Fruit fly (Drosophila melanogaster): Measurements from ENCODE around the gene CG14451.

DNA sequence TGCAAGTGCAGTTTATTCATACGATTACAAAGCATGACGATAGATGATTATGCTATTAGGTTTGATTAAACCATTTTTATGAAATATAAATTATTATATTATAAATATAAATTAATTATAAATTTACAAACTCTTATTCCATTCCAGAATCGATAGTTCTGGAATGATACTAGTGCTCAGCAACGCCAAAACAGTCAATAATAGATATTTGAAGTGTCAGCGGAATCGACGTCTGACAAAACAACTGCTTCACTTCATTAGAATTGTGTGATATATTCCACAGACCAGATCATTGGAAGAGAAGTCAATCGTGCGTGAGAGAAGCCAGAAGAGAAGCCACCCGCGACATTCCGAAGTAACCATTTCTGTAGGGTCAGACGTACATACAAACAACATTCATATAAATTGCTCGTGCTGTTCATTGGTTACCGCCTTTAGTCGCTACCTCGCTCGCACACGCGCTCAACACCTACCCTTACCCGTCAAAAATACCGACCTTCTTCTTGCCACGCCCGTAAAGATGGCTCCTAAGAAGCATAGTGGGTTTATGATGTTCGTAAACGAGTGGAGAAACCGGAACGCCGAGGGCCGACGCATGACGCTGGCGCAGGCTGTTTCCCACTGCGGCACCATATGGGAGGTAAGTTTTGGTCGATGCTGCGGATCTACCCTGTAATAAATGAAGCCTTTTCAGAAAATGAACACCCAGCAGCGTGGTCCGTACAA is 2.3 kb upstream of the CG14451 start:
- TF ChIP-seq CTCF (optimal IDR thresholded peaks at IDR 0.05) (no peak), CG8478 (optimal IDR thresholded peaks at IDR 0.05) (no peak)
